Fruit fly (Drosophila melanogaster) whole organism, embryonic: ENCODE data around the gene GABA-B-R2.

ENCODE experiments used
- Aef1 ChIP-seq: fragments of 200-800 bp; sonication (Bioruptor generic); IDR thresholded peaks from 3 replicates; pipeline ENCODE4 v1.3.6; 2022; ENCODE audit warnings: missing biosample characterization, missing genetic modification characterization
- Antp ChIP-seq: fragments of 200-800 bp; sonication (Bioruptor generic); optimal IDR thresholded peaks from 3 replicates; lab custom pipeline; 2016; ENCODE audit warnings: missing biosample characterization, missing genetic modification characterization
- Atf-2 ChIP-seq: fragments of 200-800 bp; sonication (Bioruptor generic); optimal IDR thresholded peaks from 2 replicates; lab custom pipeline; 2016; ENCODE audit warnings: missing biosample characterization, missing genetic modification characterization
- Bdp1 ChIP-seq: fragments of 200-800 bp; sonication (Bioruptor generic); optimal IDR thresholded peaks from 3 replicates; lab custom pipeline; 2016; ENCODE audit warnings: missing biosample characterization, missing genetic modification characterization
- CG10366 ChIP-seq: fragments of 200-800 bp; sonication (Bioruptor generic); IDR thresholded peaks from 2 replicates; pipeline ENCODE4 v1.3.6; 2022; ENCODE audit warnings: missing biosample characterization, missing genetic modification characterization
- CG10565 ChIP-seq: fragments of 200-800 bp; sonication (Bioruptor generic); optimal IDR thresholded peaks from 3 replicates; lab custom pipeline; 2016; ENCODE audit warnings: missing biosample characterization, mild to moderate bottlenecking, missing genetic modification characterization
- CG10979 ChIP-seq: fragments of 200-800 bp; sonication (Bioruptor generic); optimal IDR thresholded peaks from 2 replicates; lab custom pipeline; 2018; ENCODE audit warnings: missing biosample characterization, mild to moderate bottlenecking, missing genetic modification characterization, moderate library complexity
- CG11504 ChIP-seq: fragments of 200-800 bp; sonication (Bioruptor generic); optimal IDR thresholded peaks from 3 replicates; lab custom pipeline; 2019; ENCODE audit warnings: missing biosample characterization, mild to moderate bottlenecking, missing genetic modification characterization, moderate library complexity
- CG11560 ChIP-seq: fragments of 200-800 bp; sonication (Bioruptor generic); IDR thresholded peaks from 3 replicates; pipeline ENCODE4 v1.3.6; 2022; ENCODE audit warnings: missing biosample characterization, missing genetic modification characterization
- CG13123 ChIP-seq: fragments of 200-800 bp; sonication (Bioruptor generic); optimal IDR thresholded peaks from 2 replicates; lab custom pipeline; 2016; ENCODE audit warnings: missing biosample characterization, missing genetic modification characterization
- CG16813 ChIP-seq: fragments of 200-800 bp; sonication (Bioruptor generic); IDR thresholded peaks from 3 replicates; pipeline ENCODE4 v1.3.6; 2022; ENCODE audit warnings: missing biosample characterization, missing genetic modification characterization; ENCODE audit not compliant: partially characterized antibody
- CG16815 ChIP-seq: fragments of 200-800 bp; sonication (Bioruptor generic); optimal IDR thresholded peaks from 3 replicates; lab custom pipeline; 2017; ENCODE audit warnings: missing biosample characterization, mild to moderate bottlenecking, missing genetic modification characterization
- CG17328 ChIP-seq: fragments of 200-800 bp; sonication (Bioruptor generic); IDR thresholded peaks from 2 replicates; pipeline ENCODE4 v1.3.6; 2022; ENCODE audit warnings: missing biosample characterization, missing genetic modification characterization
- CG17802 ChIP-seq: fragments of 200-800 bp; sonication (Bioruptor generic); optimal IDR thresholded peaks from 2 replicates; lab custom pipeline; 2018; ENCODE audit warnings: missing biosample characterization, mild to moderate bottlenecking, missing genetic modification characterization, moderate library complexity
- CG18262 ChIP-seq: fragments of 200-800 bp; optimal IDR thresholded peaks from 3 replicates; lab custom pipeline; 2019; ENCODE audit warnings: missing biosample characterization, mild to moderate bottlenecking, missing genetic modification characterization, moderate library complexity
- CG2116 ChIP-seq: fragments of 200-800 bp; sonication (Bioruptor generic); optimal IDR thresholded peaks from 3 replicates; lab custom pipeline; 2018; ENCODE audit warnings: missing biosample characterization, mild to moderate bottlenecking, missing genetic modification characterization
- CG3847 ChIP-seq: fragments of 200-800 bp; sonication (Bioruptor generic); IDR thresholded peaks from 2 replicates; pipeline ENCODE4 v1.3.6; 2022; ENCODE audit warnings: missing biosample characterization, missing genetic modification characterization
- CG4404 ChIP-seq: fragments of 200-800 bp; sonication (Bioruptor generic); IDR thresholded peaks from 2 replicates; pipeline ENCODE4 v1.3.6; 2022; ENCODE audit warnings: missing biosample characterization, missing genetic modification characterization
- CG4424 ChIP-seq: fragments of 200-800 bp; sonication (Bioruptor generic); optimal IDR thresholded peaks from 3 replicates; lab custom pipeline; 2016; ENCODE audit warnings: missing biosample characterization, missing genetic modification characterization
- CG7839 ChIP-seq: fragments of 200-800 bp; sonication (Bioruptor generic); optimal IDR thresholded peaks from 3 replicates; lab custom pipeline; 2018; ENCODE audit warnings: missing biosample characterization, mild to moderate bottlenecking, missing genetic modification characterization, moderate library complexity
- CG7928 ChIP-seq: fragments of 200-800 bp; sonication (Bioruptor generic); optimal IDR thresholded peaks from 2 replicates; lab custom pipeline; 2017; ENCODE audit warnings: missing biosample characterization, mild to moderate bottlenecking, missing genetic modification characterization
- CG8089 ChIP-seq: fragments of 200-800 bp; sonication (Bioruptor generic); optimal IDR thresholded peaks from 3 replicates; lab custom pipeline; 2016; ENCODE audit warnings: missing biosample characterization, missing genetic modification characterization
- CG8290 ChIP-seq, 3 experiments: fragments of 200-800 bp; sonication (Bioruptor generic); optimal IDR thresholded peaks; 2 replicates each; lab custom pipeline; 2016 to 2019; ENCODE audit warnings: missing biosample characterization in 3 of 3, missing genetic modification characterization in 3 of 3, mild to moderate bottlenecking in 2 of 3, moderate library complexity in 1 of 3
- CG9876 ChIP-seq: fragments of 200-800 bp; sonication (Bioruptor generic); optimal IDR thresholded peaks from 2 replicates; lab custom pipeline; 2016; ENCODE audit warnings: missing biosample characterization, missing genetic modification characterization
- CG9932 ChIP-seq: fragments of 200-800 bp; sonication (Bioruptor generic); IDR thresholded peaks from 2 replicates; pipeline ENCODE4 v1.3.6; 2022; ENCODE audit warnings: missing biosample characterization, missing genetic modification characterization
- D19A ChIP-seq: fragments of 200-800 bp; optimal IDR thresholded peaks from 3 replicates; lab custom pipeline; 2019; ENCODE audit warnings: missing biosample characterization, mild to moderate bottlenecking, missing genetic modification characterization, moderate library complexity
- Dip2 ChIP-seq: fragments of 200-800 bp; sonication (Bioruptor generic); IDR thresholded peaks from 2 replicates; pipeline ENCODE4 v1.3.6; 2022; ENCODE audit warnings: missing biosample characterization, missing genetic modification characterization
- Doc2 ChIP-seq: fragments of 200-800 bp; sonication (Bioruptor generic); IDR thresholded peaks from 2 replicates; pipeline ENCODE4 v1.3.6; 2022; ENCODE audit warnings: missing biosample characterization, missing genetic modification characterization
- Gsc ChIP-seq: fragments of 200-800 bp; sonication (Bioruptor generic); IDR thresholded peaks from 2 replicates; pipeline ENCODE4 v1.3.6; 2022; ENCODE audit warnings: missing biosample characterization, missing genetic modification characterization
- HLH3B ChIP-seq: fragments of 200-800 bp; sonication (Bioruptor generic); IDR thresholded peaks from 2 replicates; pipeline ENCODE4 v1.3.6; 2022; ENCODE audit warnings: missing biosample characterization, missing genetic modification characterization
- Hr78 ChIP-seq, 2 experiments: fragments of 200-800 bp in 1 of 2; fragments of >200 bp in 1 of 2; sonication (Bioruptor generic) in 1 of 2; optimal IDR thresholded peaks; 2 replicates each; lab custom pipeline; 2017 to 2019; ENCODE audit warnings: missing biosample characterization in 2 of 2, missing genetic modification characterization in 2 of 2, mild to moderate bottlenecking in 1 of 2, moderate library complexity in 1 of 2
- Opbp ChIP-seq: fragments of 200-800 bp; sonication (Bioruptor generic); IDR thresholded peaks from 3 replicates; pipeline ENCODE4 v1.3.6; 2022; ENCODE audit warnings: missing biosample characterization, missing genetic modification characterization; ENCODE audit not compliant: partially characterized antibody
- Rfx ChIP-seq: fragments of 200-800 bp; sonication (Bioruptor generic); IDR thresholded peaks from 2 replicates; pipeline ENCODE4 v1.3.6; 2022; ENCODE audit warnings: missing biosample characterization, missing genetic modification characterization
- Sry-β ChIP-seq: fragments of 200-800 bp; sonication (Bioruptor generic); optimal IDR thresholded peaks from 2 replicates; lab custom pipeline; 2018; ENCODE audit warnings: missing biosample characterization, mild to moderate bottlenecking, missing genetic modification characterization, moderate library complexity
- Tbp ChIP-seq: fragments of >200 bp; optimal IDR thresholded peaks from 2 replicates; lab custom pipeline; 2018; ENCODE audit warnings: missing biosample characterization, missing genetic modification characterization
- Usf ChIP-seq: fragments of 200-800 bp; sonication (Bioruptor generic); optimal IDR thresholded peaks from 2 replicates; lab custom pipeline; 2017; ENCODE audit warnings: missing genotype, missing biosample characterization, missing genetic modification characterization
- ara ChIP-seq: fragments of 200-800 bp; sonication (Bioruptor generic); IDR thresholded peaks from 2 replicates; pipeline ENCODE4 v1.3.6; 2022; ENCODE audit warnings: missing biosample characterization, missing genetic modification characterization
- corto ChIP-seq: fragments of 200-800 bp; sonication (Bioruptor generic); optimal IDR thresholded peaks from 2 replicates; lab custom pipeline; 2016; ENCODE audit warnings: missing biosample characterization, mild to moderate bottlenecking, missing genetic modification characterization, moderate library complexity
- dpn ChIP-seq, 2 experiments: fragments of 200-800 bp; sonication (Bioruptor generic); optimal IDR thresholded peaks; 3 replicates each; lab custom pipeline; 2016; ENCODE audit warnings: missing biosample characterization in 2 of 2, missing genetic modification characterization in 2 of 2
- ems ChIP-seq: fragments of 200-800 bp; sonication (Bioruptor generic); optimal IDR thresholded peaks from 3 replicates; lab custom pipeline; 2016; ENCODE audit warnings: missing biosample characterization, missing genetic modification characterization
- jumu ChIP-seq: fragments of 200-800 bp; sonication (Bioruptor generic); optimal IDR thresholded peaks from 3 replicates; lab custom pipeline; 2016; ENCODE audit warnings: missing biosample characterization, missing genetic modification characterization
- kay ChIP-seq: fragments of 200-800 bp; sonication (Bioruptor generic); optimal IDR thresholded peaks from 2 replicates; lab custom pipeline; 2016; ENCODE audit warnings: missing biosample characterization, missing genetic modification characterization
- lbe ChIP-seq: fragments of 200-800 bp; sonication (Bioruptor generic); optimal IDR thresholded peaks from 2 replicates; lab custom pipeline; 2016; ENCODE audit warnings: missing biosample characterization, mild to moderate bottlenecking, missing genetic modification characterization
- lmd ChIP-seq: fragments of 200-800 bp; sonication (Bioruptor generic); IDR thresholded peaks from 2 replicates; pipeline ENCODE4 v1.3.6; 2022; ENCODE audit warnings: missing biosample characterization, missing genetic modification characterization
- maf-S ChIP-seq: fragments of 200-800 bp; sonication (Bioruptor generic); optimal IDR thresholded peaks from 2 replicates; lab custom pipeline; 2016; ENCODE audit warnings: missing biosample characterization, missing genetic modification characterization
- nmo ChIP-seq: fragments of 200-800 bp; sonication (Bioruptor generic); optimal IDR thresholded peaks from 2 replicates; lab custom pipeline; 2018; ENCODE audit warnings: missing biosample characterization, mild to moderate bottlenecking, missing genetic modification characterization, moderate library complexity
- nom ChIP-seq: fragments of 200-800 bp; sonication (Bioruptor generic); optimal IDR thresholded peaks from 2 replicates; lab custom pipeline; 2017; ENCODE audit warnings: missing biosample characterization, missing genetic modification characterization, mild to moderate bottlenecking, moderate library complexity, missing genetic modification reagents
- phol ChIP-seq: fragments of 200-800 bp; sonication (Bioruptor generic); optimal IDR thresholded peaks from 3 replicates; lab custom pipeline; 2018; ENCODE audit warnings: missing biosample characterization, mild to moderate bottlenecking, missing genetic modification characterization, moderate library complexity
- slou ChIP-seq: fragments of 200-800 bp; sonication (Bioruptor generic); optimal IDR thresholded peaks from 3 replicates; lab custom pipeline; 2016; ENCODE audit warnings: missing biosample characterization, missing genetic modification characterization
- sqz ChIP-seq: fragments of 200-800 bp; sonication (Bioruptor generic); optimal IDR thresholded peaks from 3 replicates; lab custom pipeline; 2018; ENCODE audit warnings: missing biosample characterization, mild to moderate bottlenecking, missing genetic modification characterization
- tna ChIP-seq: fragments of 200-800 bp; sonication (Bioruptor generic); IDR thresholded peaks from 2 replicates; pipeline ENCODE4 v1.3.6; 2022; ENCODE audit warnings: missing biosample characterization, missing genetic modification characterization; ENCODE audit not compliant: partially characterized antibody
- twi ChIP-seq: fragments of 200-800 bp; optimal IDR thresholded peaks from 2 replicates; lab custom pipeline; 2019; ENCODE audit warnings: missing biosample characterization, mild to moderate bottlenecking, missing genetic modification characterization, moderate library complexity
- vvl ChIP-seq: fragments of 200-800 bp; sonication (Bioruptor generic); IDR thresholded peaks from 2 replicates; pipeline ENCODE4 v1.3.6; 2022; ENCODE audit warnings: missing biosample characterization, missing genetic modification characterization

The GABA-B-R2 gene

dm6 chr3R:21732901-21733300 lies 42.7 kb downstream of the GABA-B-R2 start (continued):
- no peak for TF ChIP-seq corto (GFP tag; lab: Kevin White, UChicago)
- no peak for TF ChIP-seq ems
- no peak for TF ChIP-seq Rfx (GFP tag; lab: Robert Waterston, UW)
- no peak for TF ChIP-seq Atf-2 (GFP tag; lab: Kevin White, UChicago)
- peak in 1 of 2 experiments; percentile 0 for TF ChIP-seq dpn (GFP tag; optimal IDR thresholded peaks at IDR 0.05; lab: Kevin White, UChicago)
- TF ChIP-seq sqz, result no peak
- TF ChIP-seq slou (GFP tag; lab: Kevin White, UChicago), result no peak
- peak; percentile 54; the same call in 1 of the 2 replicates for TF ChIP-seq ara (GFP tag; lab: Robert Waterston, UW)
- no peak for TF ChIP-seq CG4424
- peak; percentile 25; the same call in 1 of the 2 replicates for TF ChIP-seq CG10366 (GFP tag; lab: Robert Waterston, UW)
- no peak for TF ChIP-seq CG8290 (GFP tag; optimal IDR thresholded peaks at IDR 0.05; lab: Kevin White, UChicago)
- no peak for TF ChIP-seq CG8290 (tag; optimal IDR thresholded peaks at IDR 0.05; lab: Kevin White, UChicago)
- TF ChIP-seq Doc2 (GFP tag; lab: Robert Waterston, UW), result no peak
- TF ChIP-seq CG16815 (GFP tag; lab: Kevin White, UChicago), result no peak
- TF ChIP-seq CG8089, result no peak
- TF ChIP-seq CG2116 (GFP tag; lab: Kevin White, UChicago), result no peak
- 0 out of 2 replicates have a peak, but pooled peaks have one; percentile 7 for TF ChIP-seq lmd (GFP tag; lab: Robert Waterston, UW)
- TF ChIP-seq tna (GFP tag; lab: Robert Waterston, UW), result no peak
- no peak for TF ChIP-seq CG9876 (GFP tag; lab: Kevin White, UChicago)
- no peak for TF ChIP-seq lbe (GFP tag; lab: Kevin White, UChicago)
- TF ChIP-seq Aef1, result no peak
- TF ChIP-seq maf-S (GFP tag; lab: Kevin White, UChicago), result no peak
- TF ChIP-seq D19A, result no peak
- TF ChIP-seq jumu (GFP tag; lab: Kevin White, UChicago), result no peak
- TF ChIP-seq Dip2, result no peak
- no peak for TF ChIP-seq CG7928 (GFP tag; lab: Kevin White, UChicago)
- TF ChIP-seq phol, result peak; percentile 25
- no peak for TF ChIP-seq Opbp
- TF ChIP-seq Hr78 (GFP tag; optimal IDR thresholded peaks at IDR 0.05; lab: Kevin White, UChicago), result no peak
- no peak for TF ChIP-seq CG16813 (GFP tag; lab: Robert Waterston, UW)
- no peak for TF ChIP-seq Sry-β (GFP tag; lab: Kevin White, UChicago)
- TF ChIP-seq CG13123 (GFP tag; lab: Kevin White, UChicago), result no peak
- TF ChIP-seq Usf (GFP tag; lab: Kevin White, UChicago), result no peak
- TF ChIP-seq CG10565 (GFP tag; lab: Kevin White, UChicago), result no peak
- TF ChIP-seq CG18262 (tag; lab: Kevin White, UChicago), result peak; percentile 10
- TF ChIP-seq kay (GFP tag; lab: Kevin White, UChicago), result no peak
- TF ChIP-seq CG4404 (GFP tag; lab: Robert Waterston, UW), result no peak
- TF ChIP-seq vvl (GFP tag; lab: Robert Waterston, UW), result peak; percentile 45
- TF ChIP-seq Tbp (GFP tag; lab: Kevin White, UChicago), result no peak
- no peak for TF ChIP-seq CG17802 (tag; lab: Kevin White, UChicago)
- TF ChIP-seq Bdp1 (GFP tag; lab: Kevin White, UChicago), result no peak
- TF ChIP-seq CG11504 (tag; lab: Kevin White, UChicago), result peak; percentile 47

- no peak for TF ChIP-seq Antp (GFP tag; lab: Kevin White, UChicago)
- no peak for TF ChIP-seq CG11560 (tag; lab: Robert Waterston, UW)
- 0 out of 2 replicates have a peak, but pooled peaks have one; percentile 16 for TF ChIP-seq CG17328 (GFP tag; lab: Robert Waterston, UW)
- no peak for TF ChIP-seq twi (tag; lab: Kevin White, UChicago)
- TF ChIP-seq nmo (GFP tag; lab: Kevin White, UChicago), result peak; percentile 5
- TF ChIP-seq CG3847 (GFP tag; lab: Robert Waterston, UW), result no peak
- TF ChIP-seq nom, result no peak
- TF ChIP-seq CG9932 (GFP tag; lab: Robert Waterston, UW), result no peak
- TF ChIP-seq CG10979 (tag; lab: Kevin White, UChicago), result peak; percentile 2
- 0 out of 2 replicates have a peak, but pooled peaks have one; percentile 3 for TF ChIP-seq HLH3B
- no peak for TF ChIP-seq Gsc (GFP tag; lab: Robert Waterston, UW)
- peak; percentile 5 for TF ChIP-seq CG7839 (tag; lab: Kevin White, UChicago)
Observed at dm6 chr3R:21731682-21732081, 44.0 kb downstream of the GABA-B-R2 start.
